Fruit fly (Drosophila melanogaster) whole organism, embryonic: ENCODE measurements around the gene CG32379.

Experiments used
- Adf1 ChIP-seq: fragments of 200-800 bp; sonication (Bioruptor generic); IDR thresholded peaks from 2 replicates; pipeline ENCODE4 v1.3.6; 2022; ENCODE audit warnings: missing biosample characterization, missing genetic modification characterization
- CG10147 ChIP-seq: fragments of 200-800 bp; sonication (Bioruptor generic); optimal IDR thresholded peaks from 2 replicates; lab custom pipeline; 2019; ENCODE audit warnings: missing biosample characterization, mild to moderate bottlenecking, missing genetic modification characterization, moderate library complexity
- CG10267 ChIP-seq: fragments of 200-800 bp; sonication (Bioruptor generic); optimal IDR thresholded peaks from 2 replicates; lab custom pipeline; 2018; ENCODE audit warnings: missing biosample characterization, mild to moderate bottlenecking, missing genetic modification characterization, moderate library complexity
- CG10321 ChIP-seq: fragments of 200-800 bp; sonication (Bioruptor generic); IDR thresholded peaks from 2 replicates; pipeline ENCODE4 v1.3.6; 2022; ENCODE audit warnings: missing biosample characterization, missing genetic modification characterization
- CG11696 ChIP-seq: fragments of 200-800 bp; sonication (Bioruptor generic); IDR thresholded peaks from 2 replicates; pipeline ENCODE4 v1.3.6; 2022; ENCODE audit warnings: missing biosample characterization, missing genetic modification characterization
- CG15269 ChIP-seq: fragments of 200-800 bp; sonication (Bioruptor generic); optimal IDR thresholded peaks from 2 replicates; lab custom pipeline; 2018; ENCODE audit warnings: missing biosample characterization, mild to moderate bottlenecking, missing genetic modification characterization, moderate library complexity
- CG16779 ChIP-seq: fragments of 200-800 bp; sonication (Bioruptor generic); IDR thresholded peaks from 2 replicates; pipeline ENCODE4 v1.3.6; 2022; ENCODE audit warnings: missing biosample characterization, missing genetic modification characterization
- CG17328 ChIP-seq: fragments of 200-800 bp; sonication (Bioruptor generic); IDR thresholded peaks from 2 replicates; pipeline ENCODE4 v1.3.6; 2022; ENCODE audit warnings: missing biosample characterization, missing genetic modification characterization
- CG17359 ChIP-seq: fragments of 200-800 bp; sonication (Bioruptor generic); optimal IDR thresholded peaks from 3 replicates; lab custom pipeline; 2018; ENCODE audit warnings: missing biosample characterization, mild to moderate bottlenecking, missing genetic modification characterization, moderate library complexity
- CG17361 ChIP-seq: fragments of 200-800 bp; sonication (Bioruptor generic); IDR thresholded peaks from 3 replicates; pipeline ENCODE4 v1.3.6; 2022; ENCODE audit warnings: missing biosample characterization, missing genetic modification characterization
- CG17568 ChIP-seq: fragments of 200-800 bp; sonication (Bioruptor generic); optimal IDR thresholded peaks from 2 replicates; lab custom pipeline; 2018; ENCODE audit warnings: missing biosample characterization, mild to moderate bottlenecking, missing genetic modification characterization, moderate library complexity
- CG1792 ChIP-seq: fragments of 200-800 bp; sonication (Bioruptor generic); optimal IDR thresholded peaks from 2 replicates; lab custom pipeline; 2016; ENCODE audit warnings: missing biosample characterization, missing genetic modification characterization
- CG30403 ChIP-seq: fragments of 200-800 bp; sonication (Bioruptor generic); optimal IDR thresholded peaks from 3 replicates; lab custom pipeline; 2016; ENCODE audit warnings: missing biosample characterization, missing genetic modification characterization
- CG3163 ChIP-seq: fragments of 200-800 bp; sonication (Bioruptor generic); optimal IDR thresholded peaks from 3 replicates; lab custom pipeline; 2016; ENCODE audit warnings: missing biosample characterization, missing genetic modification characterization
- CG4730 ChIP-seq: fragments of 200-800 bp; sonication (Bioruptor generic); IDR thresholded peaks from 2 replicates; pipeline ENCODE4 v1.3.6; 2022; ENCODE audit warnings: missing biosample characterization, missing genetic modification characterization
- CTCF ChIP-seq: fragments of 200-800 bp; sonication (Bioruptor generic); optimal IDR thresholded peaks from 2 replicates; lab custom pipeline; 2017; ENCODE audit warnings: missing biosample characterization, mild to moderate bottlenecking, missing genetic modification characterization, moderate library complexity
- D ChIP-seq, 2 experiments: fragments of 200-800 bp in 1 of 2; fragments of >200 bp in 1 of 2; sonication (Bioruptor generic) in 1 of 2; optimal IDR thresholded peaks; 2 replicates in 1 of 2; 3 replicates in 1 of 2; lab custom pipeline; 2017; ENCODE audit warnings: mild to moderate bottlenecking in 1 of 2, missing biosample characterization in 1 of 2, missing genetic modification characterization in 1 of 2, missing genetic modification reagents in 1 of 2
- HLHmδ ChIP-seq: fragments of 200-800 bp; sonication (Bioruptor generic); optimal IDR thresholded peaks from 2 replicates; lab custom pipeline; 2018; ENCODE audit warnings: missing biosample characterization, mild to moderate bottlenecking, missing genetic modification characterization, moderate library complexity
- HmgD ChIP-seq: fragments of 200-800 bp; sonication (Bioruptor generic); optimal IDR thresholded peaks from 3 replicates; lab custom pipeline; 2016; ENCODE audit warnings: missing biosample characterization, missing genetic modification characterization
- Jarid2 ChIP-seq: fragments of 200-800 bp; sonication (Bioruptor generic); optimal IDR thresholded peaks from 3 replicates; lab custom pipeline; 2017; ENCODE audit warnings: mild to moderate bottlenecking, missing biosample characterization, missing genetic modification reagents, missing genetic modification characterization
- MESR4 ChIP-seq: fragments of 200-800 bp; sonication (Bioruptor generic); optimal IDR thresholded peaks from 2 replicates; lab custom pipeline; 2018; ENCODE audit warnings: missing biosample characterization, mild to moderate bottlenecking, missing genetic modification characterization, moderate library complexity
- Mad ChIP-seq: fragments of 200-800 bp; sonication (Bioruptor generic); optimal IDR thresholded peaks from 2 replicates; lab custom pipeline; 2016; ENCODE audit warnings: missing biosample characterization, missing genetic modification characterization
- Max ChIP-seq: fragments of 200-800 bp; sonication (Bioruptor generic); optimal IDR thresholded peaks from 2 replicates; lab custom pipeline; 2016; ENCODE audit warnings: missing biosample characterization, mild to moderate bottlenecking, missing genetic modification characterization
- Nf-YB ChIP-seq: fragments of 200-800 bp; sonication (Bioruptor generic); optimal IDR thresholded peaks from 3 replicates; lab custom pipeline; 2019; ENCODE audit warnings: missing biosample characterization, mild to moderate bottlenecking, missing genetic modification characterization, moderate library complexity
- Nf-YC ChIP-seq: fragments of 200-800 bp; optimal IDR thresholded peaks from 3 replicates; lab custom pipeline; 2019; ENCODE audit warnings: missing biosample characterization, mild to moderate bottlenecking, missing genetic modification characterization, moderate library complexity
- PHDP ChIP-seq: fragments of 200-800 bp; sonication (Bioruptor generic); optimal IDR thresholded peaks from 3 replicates; lab custom pipeline; 2018; ENCODE audit warnings: missing biosample characterization, mild to moderate bottlenecking, missing genetic modification characterization, moderate library complexity
- Rfx ChIP-seq: fragments of 200-800 bp; sonication (Bioruptor generic); IDR thresholded peaks from 2 replicates; pipeline ENCODE4 v1.3.6; 2022; ENCODE audit warnings: missing biosample characterization, missing genetic modification characterization
- Side ChIP-seq: fragments of 200-800 bp; sonication (Bioruptor generic); optimal IDR thresholded peaks from 2 replicates; lab custom pipeline; 2016; ENCODE audit warnings: missing biosample characterization, missing genetic modification characterization
- Sin3A ChIP-seq: fragments of >200 bp; optimal IDR thresholded peaks from 2 replicates; lab custom pipeline; 2018
- Sry-β ChIP-seq: fragments of 200-800 bp; sonication (Bioruptor generic); optimal IDR thresholded peaks from 2 replicates; lab custom pipeline; 2018; ENCODE audit warnings: missing biosample characterization, mild to moderate bottlenecking, missing genetic modification characterization, moderate library complexity
- Ssrp ChIP-seq: fragments of 200-800 bp; sonication (Bioruptor generic); optimal IDR thresholded peaks from 2 replicates; lab custom pipeline; 2018; ENCODE audit warnings: missing biosample characterization, mild to moderate bottlenecking, missing genetic modification characterization, moderate library complexity
- abd-A ChIP-seq: fragments of 200-800 bp; sonication (Bioruptor generic); optimal IDR thresholded peaks from 3 replicates; lab custom pipeline; 2019; ENCODE audit warnings: missing biosample characterization, mild to moderate bottlenecking, missing genetic modification characterization, moderate library complexity
- aop ChIP-seq: fragments of 200-800 bp; sonication (Bioruptor generic); IDR thresholded peaks from 2 replicates; pipeline ENCODE4 v1.3.6; 2022; ENCODE audit warnings: missing biosample characterization, missing genetic modification characterization
- ato ChIP-seq: fragments of 200-800 bp; sonication (Bioruptor generic); IDR thresholded peaks from 2 replicates; pipeline ENCODE4 v1.3.6; 2022; ENCODE audit warnings: missing biosample characterization, missing genetic modification characterization; ENCODE audit not compliant: partially characterized antibody
- az2 ChIP-seq: fragments of 200-800 bp; sonication (Bioruptor generic); optimal IDR thresholded peaks from 3 replicates; lab custom pipeline; 2016; ENCODE audit warnings: missing biosample characterization, missing genetic modification characterization
- bigmax ChIP-seq: fragments of 200-800 bp; sonication (Bioruptor generic); optimal IDR thresholded peaks from 2 replicates; lab custom pipeline; 2018; ENCODE audit warnings: missing biosample characterization, mild to moderate bottlenecking, missing genetic modification characterization
- chm ChIP-seq: fragments of 200-800 bp; sonication (Bioruptor generic); IDR thresholded peaks from 2 replicates; pipeline ENCODE4 v1.3.6; 2022; ENCODE audit warnings: missing biosample characterization, missing genetic modification characterization
- cwo ChIP-seq: fragments of 200-800 bp; sonication (Bioruptor generic); optimal IDR thresholded peaks from 3 replicates; lab custom pipeline; 2017; ENCODE audit warnings: missing biosample characterization, missing genetic modification characterization, mild to moderate bottlenecking, moderate library complexity, missing genetic modification reagents
- en ChIP-seq: fragments of 200-800 bp; sonication (Bioruptor generic); optimal IDR thresholded peaks from 2 replicates; lab custom pipeline; 2016; ENCODE audit warnings: missing biosample characterization, missing genetic modification characterization
- fd102C ChIP-seq: fragments of 200-800 bp; sonication (Bioruptor generic); optimal IDR thresholded peaks from 2 replicates; lab custom pipeline; 2018; ENCODE audit warnings: missing biosample characterization, mild to moderate bottlenecking, missing genetic modification characterization, moderate library complexity
- hbn ChIP-seq: fragments of 200-800 bp; sonication (Bioruptor generic); IDR thresholded peaks from 2 replicates; pipeline ENCODE4 v1.3.6; 2022; ENCODE audit warnings: missing biosample characterization, missing genetic modification characterization; ENCODE audit not compliant: partially characterized antibody
- hkb ChIP-seq, 2 experiments: fragments of 200-800 bp in 1 of 2; fragments of >200 bp in 1 of 2; sonication (Bioruptor generic) in 1 of 2; IDR thresholded peaks in 1 of 2; optimal IDR thresholded peaks in 1 of 2; 2 replicates each; pipeline versions ENCODE4 v1.3.6 to Lab custom; 2017 to 2022; ENCODE audit warnings: missing biosample characterization in 1 of 2, missing genetic modification characterization in 1 of 2
- insv ChIP-seq, 2 experiments: fragments of 200-800 bp; sonication (Bioruptor generic); optimal IDR thresholded peaks; 3 replicates each; lab custom pipeline; 2016 to 2018; ENCODE audit warnings: missing biosample characterization in 2 of 2, missing genetic modification characterization in 2 of 2
- mirr ChIP-seq: fragments of 200-800 bp; sonication (Bioruptor generic); optimal IDR thresholded peaks from 3 replicates; lab custom pipeline; 2018; ENCODE audit warnings: missing biosample characterization, mild to moderate bottlenecking, missing genetic modification characterization
- odd ChIP-seq: fragments of 200-800 bp; sonication (Bioruptor generic); optimal IDR thresholded peaks from 2 replicates; lab custom pipeline; 2017; ENCODE audit warnings: missing biosample characterization, mild to moderate bottlenecking, missing genetic modification characterization
- pita ChIP-seq: fragments of 200-800 bp; sonication (Bioruptor generic); optimal IDR thresholded peaks from 2 replicates; lab custom pipeline; 2017; ENCODE audit warnings: missing biosample characterization, mild to moderate bottlenecking, missing genetic modification characterization
- pros ChIP-seq: fragments of 200-800 bp; sonication (Bioruptor generic); optimal IDR thresholded peaks from 3 replicates; lab custom pipeline; 2019; ENCODE audit warnings: missing biosample characterization, mild to moderate bottlenecking, missing genetic modification characterization, moderate library complexity
- pzg ChIP-seq: fragments of 200-800 bp; sonication (Bioruptor generic); optimal IDR thresholded peaks from 3 replicates; lab custom pipeline; 2018; ENCODE audit warnings: missing biosample characterization, mild to moderate bottlenecking, missing genetic modification characterization, moderate library complexity
- shn ChIP-seq: fragments of 200-800 bp; sonication (Bioruptor generic); optimal IDR thresholded peaks from 3 replicates; lab custom pipeline; 2016; ENCODE audit warnings: missing biosample characterization, missing genetic modification characterization
- stc ChIP-seq: fragments of 200-800 bp; sonication (Bioruptor generic); IDR thresholded peaks from 2 replicates; pipeline ENCODE4 v1.3.6; 2022; ENCODE audit warnings: missing biosample characterization, missing genetic modification characterization
- tup ChIP-seq: fragments of 200-800 bp; sonication (Bioruptor generic); optimal IDR thresholded peaks from 2 replicates; lab custom pipeline; 2016; ENCODE audit warnings: missing biosample characterization, mild to moderate bottlenecking, missing genetic modification characterization, moderate library complexity

The CG32379 gene

dm6 chr3L:7361095-7361522 lies 35.0 kb upstream of the CG32379 start (continued):
- TF ChIP-seq CG10147 (GFP tag; lab: Kevin White, UChicago) (no peak), pzg (GFP tag; lab: Kevin White, UChicago) (no peak), Sin3A (lab: Kevin White, UChicago) (no peak), abd-A (tag; lab: Kevin White, UChicago) (no peak), CG16779 (GFP tag; lab: Robert Waterston, UW) (no peak), aop (GFP tag; lab: Robert Waterston, UW) (no peak), Ssrp (tag; lab: Kevin White, UChicago) (no peak), CG10321 (GFP tag; lab: Robert Waterston, UW) (no peak), CG17568 (GFP tag; lab: Kevin White, UChicago) (no peak), CG3163 (GFP tag; lab: Kevin White, UChicago) (no peak), PHDP (tag; lab: Kevin White, UChicago) (peak; percentile 17), Rfx (GFP tag; lab: Robert Waterston, UW) (0 out of 2 replicates have a peak, but pooled peaks have one; percentile 25), CG17361 (GFP tag; lab: Robert Waterston, UW) (no peak), MESR4 (GFP tag; lab: Kevin White, UChicago) (no peak), shn (no peak), odd (GFP tag; lab: Kevin White, UChicago) (no peak), Adf1 (no peak), Max (GFP tag; lab: Kevin White, UChicago) (no peak), insv (GFP tag; optimal IDR thresholded peaks at IDR 0.05; lab: Kevin White, UChicago) (peak in 1 of 2 experiments; percentile 75), Nf-YC (tag; lab: Kevin White, UChicago) (peak; percentile 82), stc (GFP tag; lab: Robert Waterston, UW) (peak; percentile 38; the same call in 1 of the 2 replicates), pros (peak; percentile 69), az2 (no peak), CG30403 (GFP tag; lab: Kevin White, UChicago) (peak; percentile 13), fd102C (GFP tag; lab: Kevin White, UChicago) (no peak), CG17359 (tag; lab: Kevin White, UChicago) (peak; percentile 75), HmgD (GFP tag; lab: Kevin White, UChicago) (no peak), ato (GFP tag; lab: Robert Waterston, UW) (no peak), Sry-β (no peak), CG15269 (peak; percentile 8), Side (GFP tag; lab: Kevin White, UChicago) (no peak), CG11696 (GFP tag; lab: Robert Waterston, UW) (no peak), CG1792 (GFP tag; lab: Kevin White, UChicago) (no peak), tup (GFP tag; lab: Kevin White, UChicago) (no peak), D (optimal IDR thresholded peaks at IDR 0.05; lab: Kevin White, UChicago) (no peak), D (GFP tag; optimal IDR thresholded peaks at IDR 0.05; lab: Kevin White, UChicago) (no peak), Mad (no peak), bigmax (GFP tag; lab: Kevin White, UChicago) (no peak), pita (GFP tag; lab: Kevin White, UChicago) (no peak), hkb (optimal IDR thresholded peaks at IDR 0.05; lab: Kevin White, UChicago) (no peak), hkb (GFP tag; IDR thresholded peaks at IDR 0.05; lab: Robert Waterston, UW) (peak; percentile 88), Nf-YB (GFP tag; lab: Kevin White, UChicago) (peak; percentile 29), chm (GFP tag; lab: Robert Waterston, UW) (no peak), CG10267 (tag; lab: Kevin White, UChicago) (no peak), CG17328 (GFP tag; lab: Robert Waterston, UW) (no peak), cwo (peak; percentile 71), Jarid2 (GFP tag; lab: Kevin White, UChicago) (no peak), en (GFP tag; lab: Kevin White, UChicago) (no peak), CTCF (GFP tag; lab: Kevin White, UChicago) (peak; percentile 60), hbn (GFP tag; lab: Robert Waterston, UW) (no peak), HLHmδ (GFP tag; lab: Kevin White, UChicago) (peak; percentile 42), CG4730 (GFP tag; lab: Robert Waterston, UW) (no peak), mirr (GFP tag; lab: Kevin White, UChicago) (peak; percentile 23)
